Worm (Caenorhabditis elegans) whole organism, young adult: ENCODE data around the gene W04G3.13.

ENCODE experiments used
- B0035.1 ChIP-seq: sonication (generic microtip); optimal IDR thresholded peaks from 2 replicates; lab custom pipeline; 2016; ENCODE audit warnings: missing genetic modification characterization, mild to moderate bottlenecking, missing compliant biosample characterization, missing genotype, missing genetic modification reagents
- B0261.1 ChIP-seq: sonication (generic microtip); optimal IDR thresholded peaks from 2 replicates; lab custom pipeline; 2016; ENCODE audit warnings: mild to moderate bottlenecking, missing genetic modification characterization, moderate library complexity, missing compliant biosample characterization
- C06A6.2 ChIP-seq: fragments of 200-800 bp; sonication (Bioruptor generic); conservative IDR thresholded peaks from 2 replicates; pipeline ENCODE4 v1.3.6; 2022; ENCODE audit warnings: missing genetic modification characterization, missing compliant biosample characterization
- F49E8.2 ChIP-seq: sonication (generic microtip); optimal IDR thresholded peaks from 3 replicates; lab custom pipeline; 2017; ENCODE audit warnings: missing genetic modification characterization, mild to moderate bottlenecking, missing compliant biosample characterization, antibody characterized with exemption, moderate library complexity; ENCODE audit not compliant: insufficient read depth
- F57A8.1 ChIP-seq: fragments of 200-800 bp; sonication (Bioruptor generic); optimal IDR thresholded peaks from 2 replicates; lab custom pipeline; 2018; ENCODE audit warnings: mild to moderate bottlenecking, missing genetic modification characterization, moderate library complexity, missing compliant biosample characterization
- F57C9.4 ChIP-seq: sonication (generic microtip); optimal IDR thresholded peaks from 2 replicates; lab custom pipeline; 2017; ENCODE audit warnings: mild to moderate bottlenecking, missing genetic modification characterization, missing compliant biosample characterization
- Y67H2A.10 ChIP-seq: fragments of 200-800 bp; sonication (Bioruptor generic); conservative IDR thresholded peaks from 2 replicates; pipeline ENCODE4 v1.3.6; 2022; ENCODE audit warnings: missing genetic modification reagents, missing genetic modification characterization, missing compliant biosample characterization
- Y95B8A.8 ChIP-seq: fragments of 200-800 bp; sonication (Bioruptor generic); IDR thresholded peaks from 2 replicates; pipeline ENCODE4 v1.3.6; 2022; ENCODE audit warnings: missing genetic modification reagents, missing genetic modification characterization, missing compliant biosample characterization
- ama-1 ChIP-seq, 3 experiments: fragments of 150-350 bp in 1 of 3; sonication (generic microtip) in 2 of 3; optimal IDR thresholded peaks; 2 replicates each; lab custom pipeline; 2014 to 2018; ENCODE audit warnings: missing biosample characterization in 2 of 3, missing genetic modification characterization in 2 of 3, missing genetic modification reagents in 2 of 3
- athp-1 ChIP-seq: sonication (generic microtip); optimal IDR thresholded peaks from 2 replicates; lab custom pipeline; 2017; ENCODE audit warnings: mild to moderate bottlenecking, missing genetic modification characterization, missing compliant biosample characterization
- attf-6 ChIP-seq: fragments of 200-800 bp; sonication (Bioruptor generic); IDR thresholded peaks from 2 replicates; pipeline ENCODE4 v1.3.6; 2022; ENCODE audit warnings: missing genetic modification reagents, missing genetic modification characterization, missing compliant biosample characterization
- bed-1 ChIP-seq: fragments of 200-800 bp; sonication (Bioruptor generic); IDR thresholded peaks from 2 replicates; pipeline ENCODE4 v1.3.6; 2022; ENCODE audit warnings: missing genetic modification reagents, missing genetic modification characterization, missing compliant biosample characterization
- ceh-91 ChIP-seq: fragments of 200-800 bp; sonication (Bioruptor generic); IDR thresholded peaks from 2 replicates; pipeline ENCODE4 v1.3.6; 2022; ENCODE audit warnings: missing genetic modification reagents, missing genetic modification characterization, missing compliant biosample characterization
- dpl-1 ChIP-seq: fragments of 150-350 bp; optimal IDR thresholded peaks from 2 replicates; lab custom pipeline; 2014; ENCODE audit warnings: missing biosample characterization, missing genetic modification reagents, missing genetic modification characterization
- egl-44 ChIP-seq: fragments of 200-800 bp; sonication (Bioruptor generic); IDR thresholded peaks from 2 replicates; pipeline ENCODE4 v1.3.6; 2022; ENCODE audit warnings: missing genetic modification reagents, missing genetic modification characterization, missing compliant biosample characterization
- ets-4 ChIP-seq: fragments of 200-800 bp; sonication (Bioruptor generic); optimal IDR thresholded peaks from 2 replicates; lab custom pipeline; 2018; ENCODE audit warnings: mild to moderate bottlenecking, missing genetic modification characterization, missing compliant biosample characterization
- fkh-3 ChIP-seq: sonication (generic microtip); optimal IDR thresholded peaks from 2 replicates; lab custom pipeline; 2016; ENCODE audit warnings: mild to moderate bottlenecking, missing genetic modification characterization, missing compliant biosample characterization
- lag-1 ChIP-seq: fragments of 200-800 bp; sonication (Bioruptor generic); IDR thresholded peaks from 2 replicates; pipeline ENCODE4 v1.3.6; 2022; ENCODE audit warnings: missing genetic modification reagents, missing genetic modification characterization, missing compliant biosample characterization
- let-607 ChIP-seq, 2 experiments: fragments of 200-800 bp in 1 of 2; sonication (Bioruptor generic) in 1 of 2; sonication (generic microtip) in 1 of 2; optimal IDR thresholded peaks; 2 replicates each; lab custom pipeline; 2016 to 2018; ENCODE audit warnings: mild to moderate bottlenecking in 2 of 2, missing compliant biosample characterization in 2 of 2, missing genetic modification characterization in 2 of 2, moderate library complexity in 2 of 2, missing genotype in 1 of 2
- lin-40 ChIP-seq: sonication (generic microtip); optimal IDR thresholded peaks from 2 replicates; lab custom pipeline; 2016; ENCODE audit warnings: missing genetic modification characterization, mild to moderate bottlenecking, missing compliant biosample characterization, missing genotype, missing genetic modification reagents
- lin-54 ChIP-seq: fragments of 200-800 bp; sonication (Bioruptor generic); optimal IDR thresholded peaks from 2 replicates; lab custom pipeline; 2018; ENCODE audit warnings: mild to moderate bottlenecking, missing genetic modification characterization, missing compliant biosample characterization
- madf-10 ChIP-seq: sonication (generic microtip); optimal IDR thresholded peaks from 2 replicates; lab custom pipeline; 2016; ENCODE audit warnings: mild to moderate bottlenecking, missing genetic modification characterization, missing compliant biosample characterization
- nhr-27 ChIP-seq: fragments of 200-800 bp; sonication (Bioruptor generic); optimal IDR thresholded peaks from 2 replicates; lab custom pipeline; 2018; ENCODE audit warnings: mild to moderate bottlenecking, missing genetic modification characterization, moderate library complexity, missing compliant biosample characterization
- nhr-80 ChIP-seq: sonication (generic microtip); optimal IDR thresholded peaks from 2 replicates; lab custom pipeline; 2016; ENCODE audit warnings: missing genetic modification characterization, missing compliant biosample characterization
- rec-8 ChIP-seq, 2 experiments: sonication (generic microtip); optimal IDR thresholded peaks; 2 replicates each; lab custom pipeline; 2016; ENCODE audit warnings: mild to moderate bottlenecking in 2 of 2, missing genetic modification characterization in 2 of 2, missing genetic modification reagents in 2 of 2, missing genotype in 2 of 2, missing biosample characterization in 1 of 2, missing compliant biosample characterization in 1 of 2, moderate library complexity in 1 of 2
- sea-2 ChIP-seq: fragments of 200-800 bp; sonication (Bioruptor generic); IDR thresholded peaks from 2 replicates; pipeline ENCODE4 v1.3.6; 2022; ENCODE audit warnings: missing genetic modification characterization, missing compliant biosample characterization
- snpc-1.3 ChIP-seq: sonication (generic microtip); optimal IDR thresholded peaks from 2 replicates; lab custom pipeline; 2017; ENCODE audit warnings: missing genetic modification characterization, mild to moderate bottlenecking, missing compliant biosample characterization, antibody characterized with exemption, moderate library complexity, missing genotype, missing genetic modification reagents; ENCODE audit not compliant: insufficient read depth
- snpc-3.4 ChIP-seq: sonication (generic microtip); optimal IDR thresholded peaks from 2 replicates; lab custom pipeline; 2017; ENCODE audit warnings: missing genetic modification characterization, mild to moderate bottlenecking, missing compliant biosample characterization, antibody characterized with exemption, moderate library complexity, missing genotype, missing genetic modification reagents
- somi-1 ChIP-seq: fragments of 200-800 bp; sonication (Bioruptor generic); optimal IDR thresholded peaks from 2 replicates; lab custom pipeline; 2018; ENCODE audit warnings: mild to moderate bottlenecking, missing genetic modification characterization, missing compliant biosample characterization
- tbx-9 ChIP-seq: sonication (generic microtip); optimal IDR thresholded peaks from 2 replicates; lab custom pipeline; 2016; ENCODE audit warnings: borderline replicate concordance, missing genetic modification characterization, inconsistent platforms, missing compliant biosample characterization
- unc-62 ChIP-seq: fragments of 150-350 bp; optimal IDR thresholded peaks from 2 replicates; lab custom pipeline; 2014; ENCODE audit warnings: missing biosample characterization, missing genetic modification reagents, missing genetic modification characterization
- xnd-1 ChIP-seq: sonication (generic microtip); optimal IDR thresholded peaks from 2 replicates; lab custom pipeline; 2016; ENCODE audit warnings: missing genotype, missing genetic modification reagents, missing genetic modification characterization, missing compliant biosample characterization
- zfh-2 ChIP-seq: fragments of 200-800 bp; sonication (Bioruptor generic); conservative IDR thresholded peaks from 2 replicates; pipeline ENCODE4 v1.3.6; 2022; ENCODE audit warnings: missing genetic modification reagents, missing genetic modification characterization, missing compliant biosample characterization

Gene W04G3.13

DNA sequence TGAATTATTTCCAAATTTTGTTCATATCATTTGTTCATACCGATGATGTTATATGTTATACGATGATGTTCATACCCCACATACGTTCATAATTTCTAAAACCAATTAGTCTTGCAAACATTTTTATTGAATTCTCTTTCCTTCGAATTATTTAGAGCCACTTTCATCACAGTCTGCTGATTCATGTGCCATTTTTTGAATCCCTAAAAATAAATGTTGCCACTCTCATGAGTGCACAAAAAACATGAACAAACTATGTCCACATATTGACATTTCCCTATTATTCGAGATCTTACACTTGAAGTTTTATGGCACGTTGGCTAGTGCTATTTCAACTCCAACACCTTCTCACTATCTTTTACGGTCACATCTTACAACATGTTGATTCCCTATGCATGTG, 27.5 kb upstream of the W04G3.13 start, which contains the start of gene clc-17:
TSS of gene clc-17 (plus strand) at position 301 of the 400 bp plus-strand sequence.
- TF ChIP-seq lin-40 (tag; lab: Kevin White, UChicago) (no peak), snpc-1.3 (no peak), sea-2 (GFP tag; lab: Robert Waterston, UW) (no peak), somi-1 (no peak), unc-62 (GFP tag; lab: Kevin White, UChicago) (no peak), ceh-91 (GFP tag; lab: Robert Waterston, UW) (no peak), zfh-2 (GFP tag; lab: Robert Waterston, UW) (no peak), madf-10 (tag; lab: Kevin White, UChicago) (no peak), xnd-1 (tag; lab: Kevin White, UChicago) (no peak)

DNA sequence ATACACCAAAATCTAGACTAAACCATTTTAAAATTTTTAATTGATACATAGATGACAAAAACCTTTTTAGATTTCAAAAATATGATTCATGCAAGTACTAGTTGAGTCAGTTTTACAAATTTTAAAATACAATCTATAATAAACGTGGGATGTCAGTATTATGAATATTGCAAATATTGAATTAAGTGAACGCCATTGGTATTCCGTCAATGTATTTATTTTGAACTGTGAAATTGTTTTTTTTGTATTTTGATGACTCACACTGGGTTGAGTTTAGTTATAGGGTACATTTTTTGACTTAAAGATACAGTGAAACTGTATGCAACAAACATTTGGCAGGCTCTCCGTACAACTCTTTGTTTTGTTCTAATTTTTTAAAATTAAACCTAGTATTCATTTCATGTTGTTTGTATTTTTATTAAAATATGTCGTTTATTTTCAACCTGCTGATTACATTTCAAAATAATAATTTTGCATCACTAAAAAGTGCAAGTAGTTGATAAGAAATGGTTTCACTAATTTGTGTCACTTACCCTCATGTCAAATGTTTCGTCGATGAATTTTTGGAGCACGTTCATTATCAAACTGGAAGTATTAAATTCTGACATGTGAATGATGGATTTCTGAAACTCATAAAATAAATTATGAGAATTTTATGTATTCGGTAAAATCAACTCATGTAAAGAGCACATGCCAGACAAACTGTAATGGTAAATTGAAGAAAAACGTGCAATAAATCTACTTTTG, 25.5 kb upstream of the W04G3.13 start, which contains the start of gene W02H3.1:
TSS of gene W02H3.1 (minus strand) at position 578 of the 747 bp plus-strand sequence.
- no peak for TF ChIP-seq Y67H2A.10 (GFP tag; lab: Robert Waterston, UW)
- no peak for TF ChIP-seq tbx-9 (tag; lab: Kevin White, UChicago)
- TF ChIP-seq dpl-1 (GFP tag; lab: Kevin White, UChicago): no peak
- no peak for TF ChIP-seq lin-40 (tag; lab: Kevin White, UChicago)
- TF ChIP-seq nhr-80: peak; percentile 75
- no peak for TF ChIP-seq lag-1 (GFP tag; lab: Robert Waterston, UW)
- no peak for TF ChIP-seq ama-1 (optimal IDR thresholded peaks at IDR 0.05; lab: Kevin White, UChicago)
- TF ChIP-seq ama-1 (GFP tag; optimal IDR thresholded peaks at IDR 0.05; lab: Kevin White, UChicago): no peak
- no peak for TF ChIP-seq C06A6.2 (GFP tag; lab: Robert Waterston, UW)
- no peak for TF ChIP-seq B0035.1
- TF ChIP-seq unc-62 (GFP tag; lab: Kevin White, UChicago): peak; percentile 31
- no peak for TF ChIP-seq nhr-27 (tag; lab: Kevin White, UChicago)
- no peak for TF ChIP-seq egl-44 (GFP tag; lab: Robert Waterston, UW)
- TF ChIP-seq let-607 (tag; optimal IDR thresholded peaks at IDR 0.05; lab: Kevin White, UChicago): peak in 1 of 2 experiments; percentile 2

DNA sequence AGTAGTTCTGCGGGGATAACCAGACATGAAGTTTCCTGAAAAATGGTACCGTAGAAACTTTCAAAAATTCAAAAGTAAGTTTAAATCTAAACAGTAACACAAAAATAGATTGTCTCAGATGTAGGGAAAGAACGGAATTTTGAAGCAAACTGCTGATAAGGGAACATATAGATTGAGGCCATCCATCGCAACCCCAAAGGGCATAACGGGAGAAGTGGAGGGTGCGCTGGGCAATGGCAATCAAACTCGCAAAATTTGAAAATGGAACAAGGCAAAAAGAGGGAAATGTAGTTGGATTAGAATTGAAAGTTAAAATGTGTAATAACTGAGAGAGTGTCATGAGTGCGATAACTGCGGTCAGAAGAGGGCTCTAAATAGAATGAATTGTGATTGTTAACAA, 23.6 kb upstream of the W04G3.13 start:
- TF ChIP-seq F49E8.2 (no peak), attf-6 (GFP tag; lab: Robert Waterston, UW) (no peak), bed-1 (GFP tag; lab: Robert Waterston, UW) (0 out of 2 replicates have a peak, but pooled peaks have one; percentile 68), snpc-3.4 (tag; lab: Kevin White, UChicago) (no peak), ets-4 (peak; percentile 11), Y95B8A.8 (GFP tag; lab: Robert Waterston, UW) (no peak), athp-1 (tag; lab: Kevin White, UChicago) (no peak), nhr-80 (peak; percentile 56)
- TF ChIP-seq, all 124 proteins: peak for 3

DNA sequence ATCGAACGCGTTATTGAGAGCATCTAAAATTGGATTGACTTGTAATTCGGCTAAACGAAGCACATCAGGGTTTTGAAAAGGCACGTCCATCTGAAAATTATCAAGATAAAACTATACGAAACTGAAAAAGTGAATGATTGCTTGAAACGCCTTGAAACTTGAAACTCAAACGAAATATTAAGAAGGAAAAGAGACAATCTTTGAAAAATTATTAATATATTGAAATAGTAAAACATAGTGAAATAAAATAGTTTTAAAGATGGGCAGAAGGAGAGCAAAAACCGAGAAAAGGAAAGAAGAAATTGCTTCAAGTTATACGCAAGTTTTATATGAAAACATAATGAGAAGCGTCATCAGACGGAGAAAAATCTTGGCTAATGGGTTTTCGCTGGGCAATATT, 18.5 kb upstream of the W04G3.13 start, which contains the start of gene W02H3.3:
TSS of gene W02H3.3 (minus strand) at position 101 of the 400 bp plus-strand sequence.
- TF ChIP-seq lin-54 (GFP tag; lab: Kevin White, UChicago) (no peak), F57C9.4 (tag; lab: Kevin White, UChicago) (no peak), rec-8 (tag; optimal IDR thresholded peaks at IDR 0.05; lab: Kevin White, UChicago) (no peak), fkh-3 (tag; lab: Kevin White, UChicago) (no peak), snpc-3.4 (tag; lab: Kevin White, UChicago) (no peak), B0261.1 (tag; lab: Kevin White, UChicago) (no peak), F57A8.1 (GFP tag; lab: Kevin White, UChicago) (no peak)
